Fruit fly (Drosophila melanogaster): ENCODE results near the gene Keap1.

DNA sequence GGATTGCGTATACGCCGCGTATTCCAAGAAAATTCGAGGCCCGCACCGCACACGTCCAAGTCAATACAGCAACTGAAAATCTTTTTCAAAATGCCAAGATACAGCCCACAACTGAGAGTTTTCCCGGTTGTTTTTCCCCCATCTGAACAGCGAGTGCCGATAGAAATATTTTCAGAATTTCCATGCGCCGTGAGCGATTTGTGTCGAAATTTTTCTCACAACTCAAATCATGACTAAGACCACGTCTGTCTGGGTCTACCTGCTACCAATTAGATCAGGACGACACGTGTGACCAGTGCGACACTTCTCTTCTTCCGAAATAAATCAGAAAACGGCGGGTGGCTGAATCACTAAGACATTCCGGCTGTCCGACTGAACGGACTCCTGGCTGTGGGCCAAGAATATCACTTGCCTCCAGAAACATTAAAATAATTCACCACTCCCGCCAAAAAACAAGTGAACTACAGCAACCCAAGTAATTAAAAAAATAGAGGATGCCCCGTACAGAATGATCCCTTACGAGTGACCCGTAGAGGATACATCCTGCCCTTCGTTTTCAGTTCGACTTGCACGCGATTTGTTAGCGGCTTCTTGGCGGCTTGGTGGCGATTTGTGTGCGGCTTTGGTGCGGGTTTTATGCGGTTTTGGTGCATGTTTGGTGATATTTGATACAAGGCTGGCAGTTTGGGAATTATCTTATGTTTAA, 45.7 kb upstream of the Keap1 start, which contains the start of gene cher:
- TF ChIP-seq pum (GFP tag; optimal IDR thresholded peaks at IDR 0.05) (no peak), CG11456 (GFP tag; IDR thresholded peaks at IDR 0.05) (no peak), nerfin-2 (GFP tag; IDR thresholded peaks at IDR 0.05; ENCODE audit: partially characterized antibody) (no peak), CG4404 (GFP tag; IDR thresholded peaks at IDR 0.05) (no peak), ro (GFP tag; IDR thresholded peaks at IDR 0.05) (no peak), ranshi (GFP tag; IDR thresholded peaks at IDR 0.05) (no peak), Dll (GFP tag; IDR thresholded peaks at IDR 0.05; ENCODE audit: partially characterized antibody) (no peak), CG6854 (GFP tag; optimal IDR thresholded peaks at IDR 0.05) (no peak), CG18011 (GFP tag; optimal IDR thresholded peaks at IDR 0.05) (no peak), dysf (GFP tag; IDR thresholded peaks at IDR 0.05) (no peak), Abd-B (GFP tag; optimal IDR thresholded peaks at IDR 0.05) (no peak), ato (GFP tag; IDR thresholded peaks at IDR 0.05; ENCODE audit: partially characterized antibody) (no peak), CG10209 (GFP tag; optimal IDR thresholded peaks at IDR 0.05) (no peak)

Measured in whole organism, embryonic.